Worm (Caenorhabditis elegans): ENCODE measurements around the gene fubl-2.

DNA sequence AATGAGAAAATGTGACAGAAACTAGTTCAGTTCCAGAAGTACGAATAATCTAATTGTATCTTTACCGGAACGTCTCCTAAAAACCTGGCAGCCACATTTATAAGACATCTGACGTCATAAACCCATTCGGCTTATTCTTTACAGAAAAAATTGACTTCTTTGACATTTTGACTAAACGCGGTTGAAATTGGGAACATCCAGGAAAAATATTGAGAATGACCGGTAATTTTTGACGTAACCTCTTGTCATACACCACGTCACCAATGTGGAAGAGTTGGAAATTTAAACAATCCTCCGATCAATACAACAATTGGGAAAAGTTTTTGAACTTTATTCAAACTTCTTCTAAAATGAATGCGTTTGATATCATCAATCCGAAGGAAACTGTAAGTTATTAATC is 3.5 kb upstream of the fubl-2 start, which contains the start of gene ZK418.2:
- no peak for TF ChIP-seq nhr-11 (tag; optimal IDR thresholded peaks at IDR 0.05)
- TF ChIP-seq aly-2 (tag; optimal IDR thresholded peaks at IDR 0.05) = no peak
- no peak for TF ChIP-seq ets-5 (GFP tag; IDR thresholded peaks at IDR 0.05)
- TF ChIP-seq xbp-1 (tag; optimal IDR thresholded peaks at IDR 0.05) = no peak
- no peak for TF ChIP-seq pqm-1 (tag; optimal IDR thresholded peaks at IDR 0.05)
- TF ChIP-seq grh-1 (GFP tag; IDR thresholded peaks at IDR 0.05) = no peak
- no peak for TF ChIP-seq aha-1 (tag; optimal IDR thresholded peaks at IDR 0.05)
- TF ChIP-seq fkh-10 (GFP tag; optimal IDR thresholded peaks at IDR 0.05) = no peak
- no peak for TF ChIP-seq ztf-11 (tag; optimal IDR thresholded peaks at IDR 0.05)
- TF ChIP-seq unc-62 (GFP tag; optimal IDR thresholded peaks at IDR 0.05) = no peak
- TF ChIP-seq nhr-237 (tag; optimal IDR thresholded peaks at IDR 0.05) = no peak
